Worm (Caenorhabditis elegans) whole organism, L4 larva: ENCODE measurements around the gene nprt-1.

Source experiments
- D1046.2 ChIP-seq: fragments of 200-800 bp; sonication (Bioruptor generic); IDR thresholded peaks from 2 replicates; pipeline ENCODE4 v1.3.6; 2022; ENCODE audit warnings: missing genetic modification characterization, missing compliant biosample characterization
- F26F4.8 ChIP-seq: fragments of 200-800 bp; sonication (Bioruptor generic); conservative IDR thresholded peaks from 2 replicates; pipeline ENCODE4 v1.3.6; 2022; ENCODE audit warnings: missing genetic modification characterization, missing compliant biosample characterization
- F49E8.2 ChIP-seq: sonication (generic microtip); optimal IDR thresholded peaks from 2 replicates; lab custom pipeline; 2016; ENCODE audit warnings: missing compliant biosample characterization, mild to moderate bottlenecking, missing genetic modification characterization, borderline replicate concordance
- Y105C5A.15 ChIP-seq: fragments of 200-800 bp; sonication (Bioruptor generic); IDR thresholded peaks from 2 replicates; pipeline ENCODE4 v1.3.6; 2022; ENCODE audit warnings: missing genetic modification characterization, missing compliant biosample characterization
- Y5F2A.4 ChIP-seq: fragments of 200-800 bp; sonication (Bioruptor generic); optimal IDR thresholded peaks from 2 replicates; lab custom pipeline; 2018; ENCODE audit warnings: mild to moderate bottlenecking, missing genetic modification characterization, missing compliant biosample characterization
- arid-1 ChIP-seq: fragments of 200-800 bp; sonication (Bioruptor generic); conservative IDR thresholded peaks from 2 replicates; pipeline ENCODE4 v1.3.6; 2022; ENCODE audit warnings: missing genetic modification reagents, missing genetic modification characterization, missing compliant biosample characterization
- ceh-20 ChIP-seq: fragments of 200-800 bp; sonication (Bioruptor generic); IDR thresholded peaks from 2 replicates; pipeline ENCODE4 v1.3.6; 2022; ENCODE audit warnings: missing genetic modification reagents, missing genetic modification characterization, missing compliant biosample characterization
- ceh-32 ChIP-seq: sonication (generic microtip); optimal IDR thresholded peaks from 2 replicates; lab custom pipeline; 2016; ENCODE audit warnings: mild to moderate bottlenecking, missing genetic modification characterization, missing compliant biosample characterization; ENCODE audit not compliant: poor library complexity
- ceh-44 ChIP-seq: fragments of 200-800 bp; sonication (Bioruptor generic); IDR thresholded peaks from 2 replicates; pipeline ENCODE4 v1.3.6; 2022; ENCODE audit warnings: missing genetic modification reagents, missing genetic modification characterization, missing compliant biosample characterization
- daf-12 ChIP-seq: fragments of 150-350 bp; optimal IDR thresholded peaks from 2 replicates; lab custom pipeline; 2014; ENCODE audit warnings: missing biosample characterization, missing genetic modification reagents, missing genetic modification characterization
- daf-16 ChIP-seq, 3 experiments: sonication (generic microtip); optimal IDR thresholded peaks; 2 replicates each; lab custom pipeline; 2016 to 2017; ENCODE audit warnings: missing genetic modification characterization in 3 of 3, missing genetic modification reagents in 3 of 3, mild to moderate bottlenecking in 2 of 3, missing compliant biosample characterization in 2 of 3, missing biosample characterization in 1 of 3, moderate library complexity in 1 of 3
- daf-19 ChIP-seq: fragments of 200-800 bp; sonication (Bioruptor generic); conservative IDR thresholded peaks from 2 replicates; pipeline ENCODE4 v1.3.6; 2022; ENCODE audit warnings: missing genetic modification characterization, missing compliant biosample characterization
- dmd-6 ChIP-seq: fragments of 200-800 bp; sonication (Bioruptor generic); IDR thresholded peaks from 2 replicates; pipeline ENCODE4 v1.3.6; 2022; ENCODE audit warnings: missing genetic modification reagents, missing genetic modification characterization, missing compliant biosample characterization
- dmd-8 ChIP-seq: fragments of 200-800 bp; sonication (Bioruptor generic); IDR thresholded peaks from 2 replicates; pipeline ENCODE4 v1.3.6; 2022; ENCODE audit warnings: missing genetic modification characterization, missing compliant biosample characterization
- dve-1 ChIP-seq: sonication (generic microtip); optimal IDR thresholded peaks from 2 replicates; lab custom pipeline; 2017; ENCODE audit warnings: antibody characterized with exemption, mild to moderate bottlenecking, missing genetic modification characterization, missing compliant biosample characterization; ENCODE audit not compliant: insufficient read depth
- egl-43 ChIP-seq: fragments of 200-800 bp; sonication (Bioruptor generic); IDR thresholded peaks from 2 replicates; pipeline ENCODE4 v1.3.6; 2022; ENCODE audit warnings: missing genetic modification reagents, missing genetic modification characterization, missing compliant biosample characterization
- hlh-11 ChIP-seq: fragments of 200-800 bp; sonication (Bioruptor generic); optimal IDR thresholded peaks from 2 replicates; lab custom pipeline; 2018; ENCODE audit warnings: mild to moderate bottlenecking, missing genetic modification characterization, missing compliant biosample characterization
- hlh-30 ChIP-seq: sonication (generic microtip); optimal IDR thresholded peaks from 2 replicates; lab custom pipeline; 2017; ENCODE audit warnings: antibody characterized with exemption, mild to moderate bottlenecking, missing genetic modification characterization, missing compliant biosample characterization; ENCODE audit not compliant: insufficient read depth
- jun-1 ChIP-seq: fragments of 150-350 bp; optimal IDR thresholded peaks from 2 replicates; lab custom pipeline; 2014; ENCODE audit warnings: missing biosample characterization, missing genetic modification reagents, missing genetic modification characterization
- lin-29 ChIP-seq: fragments of 200-800 bp; sonication (Bioruptor generic); IDR thresholded peaks from 2 replicates; pipeline ENCODE4 v1.3.6; 2022; ENCODE audit warnings: missing genetic modification reagents, missing genetic modification characterization, missing compliant biosample characterization
- lin-38 ChIP-seq: fragments of 200-800 bp; sonication (Bioruptor generic); IDR thresholded peaks from 2 replicates; pipeline ENCODE4 v1.3.6; 2022; ENCODE audit warnings: missing genetic modification reagents, missing genetic modification characterization, missing compliant biosample characterization
- madf-5 ChIP-seq, 2 experiments: fragments of 200-800 bp; sonication (Bioruptor generic); IDR thresholded peaks; 2 replicates each; pipeline ENCODE4 v1.3.6; 2022; ENCODE audit warnings: missing compliant biosample characterization in 2 of 2, missing genetic modification characterization in 2 of 2
- mdl-1 ChIP-seq, 2 experiments: fragments of 150-350 bp in 1 of 2; sonication (generic microtip) in 1 of 2; optimal IDR thresholded peaks; 2 replicates each; lab custom pipeline; 2014 to 2017; ENCODE audit warnings: missing biosample characterization in 2 of 2, missing genetic modification characterization in 2 of 2
- mep-1 ChIP-seq: fragments of 150-350 bp; sonication (generic microtip); optimal IDR thresholded peaks from 3 replicates; lab custom pipeline; 2014; ENCODE audit warnings: missing biosample characterization, missing genetic modification characterization
- mes-2 ChIP-seq: sonication (generic microtip); optimal IDR thresholded peaks from 2 replicates; lab custom pipeline; 2016; ENCODE audit warnings: missing genotype, mild to moderate bottlenecking, missing genetic modification characterization, missing compliant biosample characterization; ENCODE audit not compliant: poor library complexity, severe bottlenecking
- nhr-10 ChIP-seq: fragments of 150-350 bp; optimal IDR thresholded peaks from 2 replicates; lab custom pipeline; 2014; ENCODE audit warnings: missing biosample characterization, missing genetic modification characterization
- nhr-102 ChIP-seq: sonication (generic microtip); optimal IDR thresholded peaks from 2 replicates; lab custom pipeline; 2016; ENCODE audit warnings: mild to moderate bottlenecking, missing genetic modification characterization, moderate library complexity, missing compliant biosample characterization
- nhr-25 ChIP-seq: sonication (generic microtip); optimal IDR thresholded peaks from 2 replicates; lab custom pipeline; 2017; ENCODE audit warnings: missing genetic modification characterization, mild to moderate bottlenecking, missing compliant biosample characterization, antibody characterized with exemption, moderate library complexity, borderline replicate concordance; ENCODE audit not compliant: insufficient read depth
- nhr-28 ChIP-seq: fragments of 150-350 bp; optimal IDR thresholded peaks from 2 replicates; lab custom pipeline; 2014; ENCODE audit warnings: missing biosample characterization, missing genetic modification characterization
- php-3 ChIP-seq: fragments of 200-800 bp; sonication (Bioruptor generic); IDR thresholded peaks from 2 replicates; pipeline ENCODE4 v1.3.6; 2022; ENCODE audit warnings: missing genetic modification reagents, missing genetic modification characterization, missing compliant biosample characterization
- saeg-2 ChIP-seq: fragments of 200-800 bp; sonication (Bioruptor generic); IDR thresholded peaks from 2 replicates; pipeline ENCODE4 v1.3.6; 2022; ENCODE audit warnings: missing genetic modification reagents, missing genetic modification characterization, missing compliant biosample characterization
- sdz-12 ChIP-seq: fragments of 200-800 bp; sonication (Bioruptor generic); optimal IDR thresholded peaks from 2 replicates; lab custom pipeline; 2018; ENCODE audit warnings: mild to moderate bottlenecking, missing genetic modification characterization, missing compliant biosample characterization
- set-16 ChIP-seq: fragments of 200-800 bp; sonication (Bioruptor generic); IDR thresholded peaks from 2 replicates; pipeline ENCODE4 v1.3.6; 2022; ENCODE audit warnings: missing genetic modification reagents, missing genetic modification characterization, missing compliant biosample characterization
- spr-3 ChIP-seq: fragments of 200-800 bp; sonication (Bioruptor generic); optimal IDR thresholded peaks from 2 replicates; lab custom pipeline; 2018; ENCODE audit warnings: mild to moderate bottlenecking, missing genetic modification characterization, missing compliant biosample characterization
- tag-97 ChIP-seq: fragments of 200-800 bp; sonication (Bioruptor generic); IDR thresholded peaks from 2 replicates; pipeline ENCODE4 v1.3.6; 2022; ENCODE audit warnings: missing genetic modification characterization, missing compliant biosample characterization
- tra-1 ChIP-seq: fragments of 200-800 bp; sonication (Bioruptor generic); IDR thresholded peaks from 2 replicates; pipeline ENCODE4 v1.3.6; 2022; ENCODE audit warnings: missing genetic modification reagents, missing genetic modification characterization, missing compliant biosample characterization
- unc-62 ChIP-seq, 3 experiments: fragments of 150-350 bp in 1 of 3; sonication (generic microtip); optimal IDR thresholded peaks in 2 of 3; peaks in 1 of 3; 1 replicate in 1 of 3; 2 replicates in 2 of 3; lab custom pipeline; 2014 to 2017; ENCODE audit warnings: missing biosample characterization in 3 of 3, missing genetic modification characterization in 3 of 3, missing genetic modification reagents in 3 of 3, missing genotype in 1 of 3
- vab-7 ChIP-seq: fragments of 200-800 bp; sonication (Bioruptor generic); IDR thresholded peaks from 2 replicates; pipeline ENCODE4 v1.3.6; 2022; ENCODE audit warnings: missing genetic modification reagents, missing genetic modification characterization, missing compliant biosample characterization
- zfp-3 ChIP-seq: fragments of 200-800 bp; sonication (Bioruptor generic); conservative IDR thresholded peaks from 2 replicates; pipeline ENCODE4 v1.3.6; 2022; ENCODE audit warnings: missing genetic modification reagents, missing genetic modification characterization, missing compliant biosample characterization
- zip-11 ChIP-seq: fragments of 200-800 bp; sonication (Bioruptor generic); IDR thresholded peaks from 2 replicates; pipeline ENCODE4 v1.3.6; 2022; ENCODE audit warnings: missing genetic modification characterization, missing compliant biosample characterization
- ztf-11 ChIP-seq: fragments of 150-350 bp; optimal IDR thresholded peaks from 2 replicates; lab custom pipeline; 2014; ENCODE audit warnings: missing biosample characterization, missing genetic modification characterization
- ztf-7 ChIP-seq: fragments of 150-350 bp; optimal IDR thresholded peaks from 2 replicates; lab custom pipeline; 2014; ENCODE audit warnings: missing biosample characterization, missing genetic modification characterization

The nprt-1 gene

ce11 chrIV:2892787-2893485, 2.7 kb upstream of the nprt-1 start:
- TF ChIP-seq daf-19: no peak
- no peak for TF ChIP-seq daf-16 (GFP tag; optimal IDR thresholded peaks at IDR 0.05; lab: Kevin White, UChicago)
- TF ChIP-seq daf-16 (tag; optimal IDR thresholded peaks at IDR 0.05; lab: Kevin White, UChicago): peak; percentile 10
- no peak for TF ChIP-seq daf-12 (tag; lab: Kevin White, UChicago)
- peak; percentile 5 for TF ChIP-seq mes-2 (tag; lab: Kevin White, UChicago)
- no peak for TF ChIP-seq hlh-30 (tag; lab: Kevin White, UChicago)

ce11 chrIV:2892395-2892786, 2.1 kb upstream of the nprt-1 start, which contains the start of gene Y54G2A.18:
Gene Y54G2A.18, minus strand, starts transcription at chrIV:2892495.
- TF ChIP-seq unc-62 (GFP tag; optimal IDR thresholded peaks at IDR 0.05 in 1 of 2; lab: Kevin White, UChicago) (peak in 1 of 2 experiments; percentile 28), unc-62 (tag; optimal IDR thresholded peaks at IDR 0.05; lab: Kevin White, UChicago) (no peak), D1046.2 (GFP tag; lab: Robert Waterston, UW) (no peak), ceh-44 (GFP tag; lab: Robert Waterston, UW) (no peak), vab-7 (GFP tag; lab: Robert Waterston, UW) (no peak), ztf-11 (tag; lab: Kevin White, UChicago) (no peak), sdz-12 (GFP tag; lab: Kevin White, UChicago) (no peak), Y105C5A.15 (no peak), lin-38 (0 out of 2 replicates have a peak, but pooled peaks have one; percentile 20), ztf-7 (tag; lab: Kevin White, UChicago) (no peak), daf-16 (GFP tag; optimal IDR thresholded peaks at IDR 0.05; lab: Kevin White, UChicago) (no peak), daf-16 (tag; optimal IDR thresholded peaks at IDR 0.05; lab: Kevin White, UChicago) (peak; percentile 83), set-16 (no peak), nhr-10 (tag; lab: Kevin White, UChicago) (no peak), spr-3 (GFP tag; lab: Kevin White, UChicago) (no peak), madf-5 (GFP tag; IDR thresholded peaks at IDR 0.05; lab: Robert Waterston, UW) (no peak), lin-29 (no peak), nhr-25 (tag; lab: Kevin White, UChicago) (no peak), dmd-6 (GFP tag; lab: Robert Waterston, UW) (peak; percentile 14; the same call in 1 of the 2 replicates), nhr-28 (tag; lab: Kevin White, UChicago) (peak; percentile 22), F49E8.2 (tag; lab: Kevin White, UChicago) (no peak), saeg-2 (GFP tag; lab: Robert Waterston, UW) (no peak), hlh-11 (peak; percentile 1), dmd-8 (GFP tag; lab: Robert Waterston, UW) (no peak), dve-1 (tag; lab: Kevin White, UChicago) (peak; percentile 39), ceh-20 (GFP tag; lab: Robert Waterston, UW) (no peak), zip-11 (GFP tag; lab: Robert Waterston, UW) (no peak), nhr-102 (no peak), mdl-1 (tag; optimal IDR thresholded peaks at IDR 0.05; lab: Kevin White, UChicago) (no peak)

ce11 chrIV:2891535-2892233, 1.4 kb upstream of the nprt-1 start:
- no peak for TF ChIP-seq jun-1 (tag; lab: Kevin White, UChicago)
- peak; percentile 57 for TF ChIP-seq F49E8.2 (tag; lab: Kevin White, UChicago)
- peak; percentile 34 for TF ChIP-seq mep-1 (tag; lab: Kevin White, UChicago)
- no peak for TF ChIP-seq Y5F2A.4 (GFP tag; lab: Kevin White, UChicago)
- TF ChIP-seq tag-97 (GFP tag; lab: Robert Waterston, UW): no peak
- 0 out of 2 replicates have a peak, but pooled peaks have one; percentile 11 for TF ChIP-seq zfp-3 (GFP tag; lab: Robert Waterston, UW)
- TF ChIP-seq arid-1 (GFP tag; lab: Robert Waterston, UW): no peak
- no peak for TF ChIP-seq ceh-32
- TF ChIP-seq daf-16 (GFP tag; optimal IDR thresholded peaks at IDR 0.05; lab: Kevin White, UChicago): no peak
- peak; percentile 1 for TF ChIP-seq daf-16 (tag; optimal IDR thresholded peaks at IDR 0.05; lab: Kevin White, UChicago)
- TF ChIP-seq F26F4.8 (GFP tag; lab: Robert Waterston, UW): peak; percentile 43; the same call in 1 of the 2 replicates
- 0 out of 2 replicates have a peak, but pooled peaks have one; percentile 5 for TF ChIP-seq tra-1 (GFP tag; lab: Robert Waterston, UW)
- 0 out of 2 replicates have a peak, but pooled peaks have one; percentile 29 for TF ChIP-seq php-3
- peak; percentile 70 for TF ChIP-seq set-16
- no peak for TF ChIP-seq mes-2 (tag; lab: Kevin White, UChicago)
- TF ChIP-seq egl-43 (GFP tag; lab: Robert Waterston, UW): 0 out of 2 replicates have a peak, but pooled peaks have one; percentile 15
